Worm (Caenorhabditis elegans): ENCODE data around the gene H04D03.6.

ce11 chrIII:10423906-10424305 lies 14.8 kb downstream of the H04D03.6 start, which contains the start of gene M03C11.6:
- TF ChIP-seq nhr-232 (tag; optimal IDR thresholded peaks at IDR 0.05) (no peak), unc-55 (GFP tag; optimal IDR thresholded peaks at IDR 0.05) (no peak), ama-1 (optimal IDR thresholded peaks at IDR 0.05) (no peak), ceh-2 (tag; optimal IDR thresholded peaks at IDR 0.05) (no peak), nhr-11 (tag; optimal IDR thresholded peaks at IDR 0.05) (no peak), eyg-1 (tag; optimal IDR thresholded peaks at IDR 0.05) (no peak), ttx-3 (tag; optimal IDR thresholded peaks at IDR 0.05) (no peak), F13H6.1 (tag; optimal IDR thresholded peaks at IDR 0.05) (no peak), T23F11.4 (GFP tag; optimal IDR thresholded peaks at IDR 0.05) (no peak)

Data from whole organism, late embryonic.